Fruit fly (Drosophila melanogaster) whole organism, embryonic: ENCODE measurements around the gene CG16727.

ENCODE experiments used
- B-H2 ChIP-seq: fragments of 200-800 bp; sonication (Bioruptor generic); optimal IDR thresholded peaks from 2 replicates; lab custom pipeline; 2018; ENCODE audit warnings: missing biosample characterization, mild to moderate bottlenecking, missing genetic modification characterization
- BEAF-32 ChIP-seq: fragments of 200-800 bp; sonication (Bioruptor generic); optimal IDR thresholded peaks from 3 replicates; lab custom pipeline; 2017; ENCODE audit warnings: missing biosample characterization, missing genetic modification characterization, mild to moderate bottlenecking, moderate library complexity, missing genetic modification reagents
- CG10209 ChIP-seq: fragments of 200-800 bp; sonication (Bioruptor generic); optimal IDR thresholded peaks from 3 replicates; lab custom pipeline; 2017; ENCODE audit warnings: missing biosample characterization, mild to moderate bottlenecking, missing genetic modification characterization, missing genetic modification reagents
- CG10462 ChIP-seq: fragments of 200-800 bp; sonication (Bioruptor generic); optimal IDR thresholded peaks from 2 replicates; lab custom pipeline; 2016; ENCODE audit warnings: missing biosample characterization, missing genetic modification characterization
- CG15696 ChIP-seq: fragments of 200-800 bp; sonication (Bioruptor generic); optimal IDR thresholded peaks from 2 replicates; lab custom pipeline; 2019; ENCODE audit warnings: missing biosample characterization, mild to moderate bottlenecking, missing genetic modification characterization, moderate library complexity
- CG1602 ChIP-seq: fragments of 200-800 bp; sonication (Bioruptor generic); optimal IDR thresholded peaks from 3 replicates; lab custom pipeline; 2016; ENCODE audit warnings: missing biosample characterization, missing genetic modification characterization
- CG16815 ChIP-seq: fragments of 200-800 bp; sonication (Bioruptor generic); optimal IDR thresholded peaks from 3 replicates; lab custom pipeline; 2017; ENCODE audit warnings: missing biosample characterization, mild to moderate bottlenecking, missing genetic modification characterization
- CG18599 ChIP-seq: fragments of 200-800 bp; sonication (Bioruptor generic); optimal IDR thresholded peaks from 3 replicates; lab custom pipeline; 2017; ENCODE audit warnings: missing biosample characterization, missing genetic modification characterization, mild to moderate bottlenecking, moderate library complexity, missing genetic modification reagents
- CG32532 ChIP-seq: fragments of 200-800 bp; sonication (Bioruptor generic); IDR thresholded peaks from 2 replicates; pipeline ENCODE4 v1.3.6; 2022; ENCODE audit warnings: missing biosample characterization, missing genetic modification characterization
- CG4424 ChIP-seq: fragments of 200-800 bp; sonication (Bioruptor generic); optimal IDR thresholded peaks from 3 replicates; lab custom pipeline; 2016; ENCODE audit warnings: missing biosample characterization, missing genetic modification characterization
- CG4820 ChIP-seq: fragments of 200-800 bp; sonication (Bioruptor generic); optimal IDR thresholded peaks from 3 replicates; lab custom pipeline; 2016; ENCODE audit warnings: missing biosample characterization, missing genetic modification characterization
- CG7786 ChIP-seq: fragments of 200-800 bp; sonication (Bioruptor generic); optimal IDR thresholded peaks from 2 replicates; lab custom pipeline; 2016; ENCODE audit warnings: missing biosample characterization, missing genetic modification characterization
- CG8290 ChIP-seq, 3 experiments: fragments of 200-800 bp; sonication (Bioruptor generic); optimal IDR thresholded peaks; 2 replicates each; lab custom pipeline; 2016 to 2019; ENCODE audit warnings: missing biosample characterization in 3 of 3, missing genetic modification characterization in 3 of 3, mild to moderate bottlenecking in 2 of 3, moderate library complexity in 1 of 3
- CG8478 ChIP-seq: fragments of >200 bp; optimal IDR thresholded peaks from 2 replicates; lab custom pipeline; 2018
- Fer2 ChIP-seq: fragments of 200-800 bp; sonication (Bioruptor generic); optimal IDR thresholded peaks from 2 replicates; lab custom pipeline; 2018; ENCODE audit warnings: missing biosample characterization, mild to moderate bottlenecking, missing genetic modification characterization, moderate library complexity
- Hmr ChIP-seq: fragments of 200-800 bp; sonication (Bioruptor generic); optimal IDR thresholded peaks from 3 replicates; lab custom pipeline; 2017; ENCODE audit warnings: mild to moderate bottlenecking, missing biosample characterization, missing genetic modification reagents, missing genetic modification characterization
- Hr51 ChIP-seq, 2 experiments: fragments of 200-800 bp; sonication (Bioruptor generic); optimal IDR thresholded peaks; 2 replicates in 1 of 2; 3 replicates in 1 of 2; lab custom pipeline; 2016 to 2018; ENCODE audit warnings: missing biosample characterization in 2 of 2, missing genetic modification characterization in 2 of 2, mild to moderate bottlenecking in 1 of 2, moderate library complexity in 1 of 2
- Mad ChIP-seq: fragments of 200-800 bp; sonication (Bioruptor generic); optimal IDR thresholded peaks from 2 replicates; lab custom pipeline; 2016; ENCODE audit warnings: missing biosample characterization, missing genetic modification characterization
- NC2α ChIP-seq: fragments of 200-800 bp; sonication (Bioruptor generic); optimal IDR thresholded peaks from 2 replicates; lab custom pipeline; 2016; ENCODE audit warnings: missing biosample characterization, missing genetic modification characterization
- NfI ChIP-seq: fragments of 200-800 bp; sonication (Bioruptor generic); optimal IDR thresholded peaks from 3 replicates; lab custom pipeline; 2018; ENCODE audit warnings: missing biosample characterization, mild to moderate bottlenecking, missing genetic modification characterization, moderate library complexity
- Pdp1 ChIP-seq, 2 experiments: fragments of 200-800 bp; sonication (Bioruptor generic); optimal IDR thresholded peaks; 3 replicates each; lab custom pipeline; 2016; ENCODE audit warnings: missing biosample characterization in 2 of 2, missing genetic modification characterization in 2 of 2, mild to moderate bottlenecking in 1 of 2, moderate library complexity in 1 of 2
- Ptx1 ChIP-seq: fragments of 200-800 bp; sonication (Bioruptor generic); IDR thresholded peaks from 2 replicates; pipeline ENCODE4 v1.3.6; 2022; ENCODE audit warnings: missing biosample characterization, missing genetic modification characterization
- Vsx1 ChIP-seq: fragments of 200-800 bp; sonication (Bioruptor generic); optimal IDR thresholded peaks from 2 replicates; lab custom pipeline; 2017; ENCODE audit warnings: missing biosample characterization, mild to moderate bottlenecking, missing genetic modification characterization, missing genetic modification reagents
- caup ChIP-seq: fragments of 200-800 bp; sonication (Bioruptor generic); optimal IDR thresholded peaks from 3 replicates; lab custom pipeline; 2017; ENCODE audit warnings: missing biosample characterization, mild to moderate bottlenecking, missing genetic modification characterization, moderate library complexity; ENCODE audit not compliant: severe bottlenecking
- chinmo ChIP-seq: fragments of 200-800 bp; sonication (Bioruptor generic); IDR thresholded peaks from 4 replicates; pipeline ENCODE4 v1.3.6; 2022; ENCODE audit warnings: missing biosample characterization, missing genetic modification characterization; ENCODE audit not compliant: partially characterized antibody
- ci ChIP-seq: fragments of 200-800 bp; sonication (Bioruptor generic); IDR thresholded peaks from 3 replicates; pipeline ENCODE4 v1.3.6; 2022; ENCODE audit warnings: missing biosample characterization, missing genetic modification characterization
- crp ChIP-seq, 2 experiments: fragments of 200-800 bp; sonication (Bioruptor generic); optimal IDR thresholded peaks; 2 replicates in 1 of 2; 3 replicates in 1 of 2; lab custom pipeline; 2017; ENCODE audit warnings: missing biosample characterization in 2 of 2, missing genetic modification characterization in 2 of 2, mild to moderate bottlenecking in 1 of 2, moderate library complexity in 1 of 2
- cwo ChIP-seq: fragments of 200-800 bp; sonication (Bioruptor generic); optimal IDR thresholded peaks from 3 replicates; lab custom pipeline; 2017; ENCODE audit warnings: missing biosample characterization, missing genetic modification characterization, mild to moderate bottlenecking, moderate library complexity, missing genetic modification reagents
- dimm ChIP-seq: fragments of 200-800 bp; sonication (Bioruptor generic); IDR thresholded peaks from 2 replicates; pipeline ENCODE4 v1.3.6; 2022; ENCODE audit warnings: missing biosample characterization, missing genetic modification characterization
- exex ChIP-seq: fragments of 200-800 bp; sonication (Bioruptor generic); optimal IDR thresholded peaks from 4 replicates; lab custom pipeline; 2018; ENCODE audit warnings: missing biosample characterization, mild to moderate bottlenecking, missing genetic modification characterization, moderate library complexity
- grau ChIP-seq: fragments of 200-800 bp; optimal IDR thresholded peaks from 3 replicates; lab custom pipeline; 2019; ENCODE audit warnings: missing biosample characterization, mild to moderate bottlenecking, missing genetic modification characterization, moderate library complexity
- gro ChIP-seq: fragments of 200-800 bp; sonication (Bioruptor generic); optimal IDR thresholded peaks from 2 replicates; lab custom pipeline; 2016; ENCODE audit warnings: missing biosample characterization, missing genetic modification characterization
- hkb ChIP-seq, 2 experiments: fragments of 200-800 bp in 1 of 2; fragments of >200 bp in 1 of 2; sonication (Bioruptor generic) in 1 of 2; IDR thresholded peaks in 1 of 2; optimal IDR thresholded peaks in 1 of 2; 2 replicates each; pipeline versions ENCODE4 v1.3.6 to Lab custom; 2017 to 2022; ENCODE audit warnings: missing biosample characterization in 1 of 2, missing genetic modification characterization in 1 of 2
- knrl ChIP-seq: fragments of 200-800 bp; sonication (Bioruptor generic); IDR thresholded peaks from 3 replicates; pipeline ENCODE4 v1.3.6; 2022; ENCODE audit warnings: missing biosample characterization, missing genetic modification characterization; ENCODE audit not compliant: partially characterized antibody
- lab ChIP-seq: fragments of 200-800 bp; sonication (Bioruptor generic); optimal IDR thresholded peaks from 3 replicates; lab custom pipeline; 2017; ENCODE audit warnings: missing biosample characterization, missing genetic modification characterization, mild to moderate bottlenecking, moderate library complexity, missing genetic modification reagents
- mirr ChIP-seq: fragments of 200-800 bp; sonication (Bioruptor generic); optimal IDR thresholded peaks from 3 replicates; lab custom pipeline; 2018; ENCODE audit warnings: missing biosample characterization, mild to moderate bottlenecking, missing genetic modification characterization
- nerfin-1 ChIP-seq: fragments of 200-800 bp; sonication (Bioruptor generic); optimal IDR thresholded peaks from 3 replicates; lab custom pipeline; 2019; ENCODE audit warnings: missing biosample characterization, mild to moderate bottlenecking, missing genetic modification characterization, moderate library complexity
- pb ChIP-seq: fragments of 200-800 bp; sonication (Bioruptor generic); optimal IDR thresholded peaks from 3 replicates; lab custom pipeline; 2016; ENCODE audit warnings: missing biosample characterization, missing genetic modification characterization
- pho ChIP-seq: fragments of 200-800 bp; sonication (Bioruptor generic); optimal IDR thresholded peaks from 2 replicates; lab custom pipeline; 2016; ENCODE audit warnings: missing biosample characterization, missing genetic modification characterization
- pzg ChIP-seq: fragments of 200-800 bp; sonication (Bioruptor generic); optimal IDR thresholded peaks from 3 replicates; lab custom pipeline; 2018; ENCODE audit warnings: missing biosample characterization, mild to moderate bottlenecking, missing genetic modification characterization, moderate library complexity
- ro ChIP-seq: fragments of 200-800 bp; sonication (Bioruptor generic); IDR thresholded peaks from 2 replicates; pipeline ENCODE4 v1.3.6; 2022; ENCODE audit warnings: missing biosample characterization, missing genetic modification characterization
- sd ChIP-seq: fragments of 200-800 bp; sonication (Bioruptor generic); optimal IDR thresholded peaks from 3 replicates; lab custom pipeline; 2018; ENCODE audit warnings: missing biosample characterization, mild to moderate bottlenecking, missing genetic modification characterization, moderate library complexity
- so ChIP-seq: fragments of 200-800 bp; sonication (Bioruptor generic); IDR thresholded peaks from 3 replicates; pipeline ENCODE4 v1.3.6; 2022; ENCODE audit warnings: missing biosample characterization, missing genetic modification characterization
- sr ChIP-seq: fragments of 200-800 bp; sonication (Bioruptor generic); IDR thresholded peaks from 3 replicates; pipeline ENCODE4 v1.3.6; 2022; ENCODE audit warnings: missing biosample characterization, missing genetic modification characterization
- stc ChIP-seq: fragments of 200-800 bp; sonication (Bioruptor generic); IDR thresholded peaks from 2 replicates; pipeline ENCODE4 v1.3.6; 2022; ENCODE audit warnings: missing biosample characterization, missing genetic modification characterization
- unpg ChIP-seq: fragments of 200-800 bp; sonication (Bioruptor generic); optimal IDR thresholded peaks from 3 replicates; lab custom pipeline; 2018; ENCODE audit warnings: missing biosample characterization, mild to moderate bottlenecking, missing genetic modification characterization, moderate library complexity
- vnd ChIP-seq: fragments of 200-800 bp; sonication (Bioruptor generic); IDR thresholded peaks from 3 replicates; pipeline ENCODE4 v1.3.6; 2022; ENCODE audit warnings: missing biosample characterization, missing genetic modification characterization; ENCODE audit not compliant: partially characterized antibody

CG16727 gene

DNA sequence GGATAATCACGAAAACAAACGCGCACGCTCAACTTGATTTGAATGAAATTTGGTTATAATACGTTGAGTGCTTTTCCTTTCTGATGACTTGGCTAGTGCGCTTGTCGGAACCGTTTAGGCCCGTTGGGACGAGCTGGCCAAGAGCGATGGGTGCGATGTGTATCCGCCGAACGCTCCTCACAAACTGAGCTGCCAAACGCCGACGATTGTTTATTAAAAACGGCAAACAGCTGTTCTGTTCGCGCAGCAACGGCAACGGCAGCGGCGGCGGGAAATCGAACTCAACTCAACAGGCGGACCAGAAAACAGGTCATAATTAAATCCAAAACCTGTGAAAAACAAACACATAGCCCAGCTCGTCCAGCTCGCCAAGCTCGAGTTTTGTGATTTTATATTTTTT is 7.8 kb downstream of the CG16727 start (continued):
- TF ChIP-seq CG10462 (no peak), ro (GFP tag; lab: Robert Waterston, UW) (no peak), knrl (GFP tag; lab: Robert Waterston, UW) (no peak), pzg (GFP tag; lab: Kevin White, UChicago) (no peak), CG1602 (GFP tag; lab: Kevin White, UChicago) (no peak), pho (GFP tag; lab: Kevin White, UChicago) (no peak), dimm (GFP tag; lab: Robert Waterston, UW) (no peak), crp (GFP tag; optimal IDR thresholded peaks at IDR 0.05; lab: Kevin White, UChicago) (peak in 1 of 2 experiments; percentile 69), NC2α (no peak), CG15696 (tag; lab: Kevin White, UChicago) (no peak), BEAF-32 (GFP tag; lab: Kevin White, UChicago) (no peak), CG8478 (lab: Kevin White, UChicago) (no peak)

DNA sequence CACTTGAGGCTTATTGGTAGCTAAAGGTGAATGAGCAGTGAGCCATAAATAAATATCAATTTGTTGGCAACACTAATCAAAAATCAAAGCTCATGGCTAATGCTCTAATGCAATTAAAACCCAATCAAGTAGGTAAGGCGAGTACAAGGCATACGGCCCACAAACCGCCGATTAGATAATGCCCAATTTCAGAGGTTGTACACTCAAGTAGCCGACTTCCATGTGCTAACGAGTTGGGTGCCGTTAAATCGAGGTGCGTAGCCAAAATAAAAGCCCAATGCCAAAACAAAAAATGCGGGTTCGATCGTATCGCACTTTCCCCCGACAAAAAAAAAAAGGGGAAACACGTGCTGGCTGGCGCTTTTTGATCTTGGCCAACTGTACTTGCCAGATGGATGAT is 8.8 kb downstream of the CG16727 start:
- TF ChIP-seq CG10209, result no peak
- TF ChIP-seq vnd (GFP tag; lab: Robert Waterston, UW), result peak; percentile 38; the same call in 1 of the 3 replicates
- TF ChIP-seq Fer2 (tag; lab: Kevin White, UChicago), result peak; percentile 6
- no peak for TF ChIP-seq ci (GFP tag; lab: Robert Waterston, UW)
- TF ChIP-seq Pdp1 (GFP tag; optimal IDR thresholded peaks at IDR 0.05; lab: Kevin White, UChicago), result peak in 1 of 2 experiments; percentile 38
- no peak for TF ChIP-seq CG4424 (GFP tag; lab: Kevin White, UChicago)
- no peak for TF ChIP-seq Mad (GFP tag; lab: Kevin White, UChicago)
- TF ChIP-seq Ptx1 (GFP tag; lab: Robert Waterston, UW), result no peak
- TF ChIP-seq CG32532 (GFP tag; lab: Robert Waterston, UW), result peak; percentile 41
- TF ChIP-seq Hr51 (GFP tag; optimal IDR thresholded peaks at IDR 0.05; lab: Kevin White, UChicago), result peak in 1 of 2 experiments; percentile 5
- TF ChIP-seq B-H2, result peak; percentile 3
- TF ChIP-seq Hmr, result peak; percentile 24
- no peak for TF ChIP-seq nerfin-1 (tag; lab: Kevin White, UChicago)
- peak; percentile 39 for TF ChIP-seq lab (GFP tag; lab: Kevin White, UChicago)
- TF ChIP-seq cwo, result peak; percentile 82
- TF ChIP-seq stc (GFP tag; lab: Robert Waterston, UW), result peak; percentile 11; the same call in 1 of the 2 replicates
- peak; percentile 73 for TF ChIP-seq Vsx1 (GFP tag; lab: Kevin White, UChicago)
- peak; percentile 70 for TF ChIP-seq CG18599 (GFP tag; lab: Kevin White, UChicago)
- TF ChIP-seq pb, result no peak
- no peak for TF ChIP-seq CG16815 (GFP tag; lab: Kevin White, UChicago)
- TF ChIP-seq unpg (GFP tag; lab: Kevin White, UChicago), result peak; percentile 10
- 0 out of 4 replicates have a peak, but pooled peaks have one; percentile 39 for TF ChIP-seq chinmo (GFP tag; lab: Robert Waterston, UW)
- peak; percentile 97 for TF ChIP-seq mirr (GFP tag; lab: Kevin White, UChicago)
- TF ChIP-seq CG4820 (GFP tag; lab: Kevin White, UChicago), result no peak
- TF ChIP-seq gro, result peak; percentile 85
- no peak for TF ChIP-seq CG7786 (GFP tag; lab: Kevin White, UChicago)
- TF ChIP-seq so (GFP tag; lab: Robert Waterston, UW), result no peak
- TF ChIP-seq sd, result peak; percentile 90
- TF ChIP-seq hkb (optimal IDR thresholded peaks at IDR 0.05; lab: Kevin White, UChicago), result no peak
- TF ChIP-seq hkb (GFP tag; IDR thresholded peaks at IDR 0.05; lab: Robert Waterston, UW), result peak; percentile 27; the same call in 1 of the 2 replicates
- no peak for TF ChIP-seq CG8290 (GFP tag; optimal IDR thresholded peaks at IDR 0.05; lab: Kevin White, UChicago)
- TF ChIP-seq CG8290 (tag; optimal IDR thresholded peaks at IDR 0.05; lab: Kevin White, UChicago), result peak in 1 of 2 experiments; percentile 40
- TF ChIP-seq exex, result peak; percentile 100
- TF ChIP-seq grau (tag; lab: Kevin White, UChicago), result peak; percentile 3
- peak; percentile 16 for TF ChIP-seq NfI (GFP tag; lab: Kevin White, UChicago)
- TF ChIP-seq caup, result peak; percentile 4
- TF ChIP-seq sr (GFP tag; lab: Robert Waterston, UW), result no peak
